Fruit fly (Drosophila melanogaster): ENCODE measurements around the gene Gli.
A peak's percentile ranks its signal among the peaks of the same experiment; 100 is the strongest.

- TF ChIP-seq psq (optimal IDR thresholded peaks at IDR 0.05) (no peak), Dll (optimal IDR thresholded peaks at IDR 0.05) (no peak), pan (optimal IDR thresholded peaks at IDR 0.05) (peak; percentile 44), usp (GFP tag; optimal IDR thresholded peaks at IDR 0.05) (no peak)
Measured at dm6 chr2L:15750523-15751258, 11.9 kb downstream of the Gli start, which contains the start of gene ND-B17.
